Worm (Caenorhabditis elegans) whole organism, L1 larva: ENCODE results near the gene F10C2.3.

ENCODE experiments used
- fos-1 ChIP-seq: fragments of 150-350 bp; optimal IDR thresholded peaks from 2 replicates; lab custom pipeline; 2014; ENCODE audit warnings: missing biosample characterization, missing genetic modification characterization
- lin-35 ChIP-seq, 2 experiments: fragments of 150-350 bp; optimal IDR thresholded peaks; 2 replicates each; lab custom pipeline; 2014; ENCODE audit warnings: missing biosample characterization in 2 of 2, missing genetic modification characterization in 2 of 2, missing genetic modification reagents in 2 of 2

ce11 chrV:12037889-12038288 is 17.8 kb downstream of the F10C2.3 start:
- no peak for TF ChIP-seq lin-35 (GFP tag; optimal IDR thresholded peaks at IDR 0.05; lab: Kevin White, UChicago)
- no peak for TF ChIP-seq fos-1 (tag; lab: Kevin White, UChicago)
